Worm (Caenorhabditis elegans) whole organism, L3 larva: Measurements from ENCODE around the gene mcm-3.

ENCODE experiments used
- R02D3.7 ChIP-seq: fragments of 150-350 bp; optimal IDR thresholded peaks from 2 replicates; lab custom pipeline; 2014; ENCODE audit warnings: missing biosample characterization, missing genetic modification characterization
- ZK546.5 ChIP-seq: sonication (generic microtip); optimal IDR thresholded peaks from 2 replicates; lab custom pipeline; 2017; ENCODE audit warnings: missing biosample characterization, missing genetic modification characterization
- aly-2 ChIP-seq: fragments of 150-350 bp; optimal IDR thresholded peaks from 2 replicates; lab custom pipeline; 2014; ENCODE audit warnings: missing biosample characterization, missing genetic modification characterization
- ama-1 ChIP-seq: fragments of 150-350 bp; optimal IDR thresholded peaks from 2 replicates; lab custom pipeline; 2018
- ceh-16 ChIP-seq: sonication (generic microtip); optimal IDR thresholded peaks from 2 replicates; lab custom pipeline; 2017; ENCODE audit warnings: missing biosample characterization, missing genetic modification characterization
- ceh-82 ChIP-seq: fragments of 150-350 bp; optimal IDR thresholded peaks from 2 replicates; lab custom pipeline; 2014; ENCODE audit warnings: missing biosample characterization, missing genetic modification characterization
- ceh-9 ChIP-seq: sonication (generic microtip); optimal IDR thresholded peaks from 2 replicates; lab custom pipeline; 2018; ENCODE audit warnings: missing biosample characterization, missing genetic modification characterization
- daf-12 ChIP-seq: fragments of 150-350 bp; optimal IDR thresholded peaks from 2 replicates; lab custom pipeline; 2014; ENCODE audit warnings: missing biosample characterization, missing genetic modification reagents, missing genetic modification characterization
- egl-27 ChIP-seq: sonication (generic microtip); optimal IDR thresholded peaks from 4 replicates; lab custom pipeline; 2017; ENCODE audit warnings: missing biosample characterization, missing genetic modification reagents, missing genetic modification characterization
- egl-5 ChIP-seq: fragments of 150-350 bp; optimal IDR thresholded peaks from 2 replicates; lab custom pipeline; 2017; ENCODE audit warnings: missing biosample characterization, missing genetic modification reagents, missing genetic modification characterization, inconsistent platforms
- elt-1 ChIP-seq: fragments of 150-350 bp; optimal IDR thresholded peaks from 2 replicates; lab custom pipeline; 2014; ENCODE audit warnings: missing biosample characterization, missing genetic modification characterization
- elt-2 ChIP-seq: sonication (generic microtip); optimal IDR thresholded peaks from 2 replicates; lab custom pipeline; 2016; ENCODE audit warnings: missing genetic modification reagents, mild to moderate bottlenecking, missing genetic modification characterization, missing compliant biosample characterization
- elt-3 ChIP-seq, 3 experiments: fragments of 150-350 bp in 1 of 3; sonication (generic microtip) in 2 of 3; optimal IDR thresholded peaks; 2 replicates in 2 of 3; 4 replicates in 1 of 3; lab custom pipeline; 2014 to 2017; ENCODE audit warnings: missing biosample characterization in 3 of 3, missing genetic modification characterization in 3 of 3
- eor-1 ChIP-seq, 2 experiments: fragments of 150-350 bp; optimal IDR thresholded peaks; 2 replicates each; lab custom pipeline; 2014 to 2018; ENCODE audit warnings: missing biosample characterization in 2 of 2, missing genetic modification characterization in 2 of 2
- fkh-10 ChIP-seq: sonication (generic microtip); optimal IDR thresholded peaks from 2 replicates; lab custom pipeline; 2017; ENCODE audit warnings: missing biosample characterization, missing genetic modification reagents, missing genetic modification characterization
- fkh-2 ChIP-seq: fragments of 150-350 bp; optimal IDR thresholded peaks from 2 replicates; lab custom pipeline; 2014; ENCODE audit warnings: missing biosample characterization, missing genetic modification reagents, missing genetic modification characterization
- fos-1 ChIP-seq: fragments of 150-350 bp; optimal IDR thresholded peaks from 2 replicates; lab custom pipeline; 2014; ENCODE audit warnings: missing biosample characterization, missing genetic modification characterization
- hmg-11 ChIP-seq: sonication (generic microtip); optimal IDR thresholded peaks from 2 replicates; lab custom pipeline; 2016; ENCODE audit warnings: missing genetic modification characterization, missing compliant biosample characterization
- jun-1 ChIP-seq: fragments of 150-350 bp; optimal IDR thresholded peaks from 2 replicates; lab custom pipeline; 2014; ENCODE audit warnings: missing biosample characterization, missing genetic modification reagents, missing genetic modification characterization
- lin-15B ChIP-seq: fragments of 150-350 bp; optimal IDR thresholded peaks from 2 replicates; lab custom pipeline; 2014; ENCODE audit warnings: missing biosample characterization, missing genetic modification characterization
- lin-39 ChIP-seq: fragments of 150-350 bp; optimal IDR thresholded peaks from 2 replicates; lab custom pipeline; 2018; ENCODE audit warnings: missing biosample characterization, missing genetic modification reagents, missing genetic modification characterization
- lsy-12 ChIP-seq: sonication (generic microtip); optimal IDR thresholded peaks from 2 replicates; lab custom pipeline; 2016; ENCODE audit warnings: mild to moderate bottlenecking, missing genetic modification characterization, missing compliant biosample characterization
- mdl-1 ChIP-seq: fragments of 150-350 bp; optimal IDR thresholded peaks from 2 replicates; lab custom pipeline; 2014; ENCODE audit warnings: missing biosample characterization, missing genetic modification characterization
- nfya-1 ChIP-seq: sonication (generic microtip); optimal IDR thresholded peaks from 2 replicates; lab custom pipeline; 2017; ENCODE audit warnings: missing genetic modification characterization, mild to moderate bottlenecking, missing compliant biosample characterization, antibody characterized with exemption, moderate library complexity; ENCODE audit not compliant: insufficient read depth
- nhr-11 ChIP-seq: fragments of 150-350 bp; optimal IDR thresholded peaks from 2 replicates; lab custom pipeline; 2014; ENCODE audit warnings: missing biosample characterization, missing genetic modification characterization
- nhr-12 ChIP-seq: fragments of 150-350 bp; optimal IDR thresholded peaks from 2 replicates; lab custom pipeline; 2014; ENCODE audit warnings: missing biosample characterization, missing genetic modification characterization
- nhr-23 ChIP-seq: fragments of 150-350 bp; optimal IDR thresholded peaks from 2 replicates; lab custom pipeline; 2014; ENCODE audit warnings: missing biosample characterization, missing genetic modification reagents, missing genetic modification characterization
- nhr-237 ChIP-seq: fragments of 150-350 bp; optimal IDR thresholded peaks from 2 replicates; lab custom pipeline; 2014; ENCODE audit warnings: missing biosample characterization, missing genetic modification characterization
- nhr-25 ChIP-seq: sonication (generic microtip); optimal IDR thresholded peaks from 2 replicates; lab custom pipeline; 2017; ENCODE audit warnings: missing biosample characterization, missing genetic modification characterization
- nhr-28 ChIP-seq: fragments of 150-350 bp; optimal IDR thresholded peaks from 2 replicates; lab custom pipeline; 2014; ENCODE audit warnings: missing biosample characterization, missing genetic modification characterization
- nhr-43 ChIP-seq: sonication (generic microtip); optimal IDR thresholded peaks from 2 replicates; lab custom pipeline; 2016; ENCODE audit warnings: mild to moderate bottlenecking, missing genetic modification characterization, missing compliant biosample characterization; ENCODE audit not compliant: poor library complexity, severe bottlenecking
- nhr-67 ChIP-seq: fragments of 150-350 bp; optimal IDR thresholded peaks from 2 replicates; lab custom pipeline; 2014; ENCODE audit warnings: missing biosample characterization, missing genetic modification characterization
- nhr-76 ChIP-seq: fragments of 150-350 bp; sonication (generic microtip); optimal IDR thresholded peaks from 5 replicates; lab custom pipeline; 2014; ENCODE audit warnings: missing biosample characterization, missing genetic modification characterization
- nhr-77 ChIP-seq: fragments of 150-350 bp; optimal IDR thresholded peaks from 2 replicates; lab custom pipeline; 2014; ENCODE audit warnings: missing biosample characterization, missing genetic modification characterization
- pha-4 ChIP-seq: fragments of 150-350 bp; optimal IDR thresholded peaks from 2 replicates; lab custom pipeline; 2014; ENCODE audit warnings: missing biosample characterization, missing genetic modification reagents, missing genetic modification characterization
- sea-2 ChIP-seq: fragments of 150-350 bp; sonication (generic microtip); optimal IDR thresholded peaks from 4 replicates; lab custom pipeline; 2014; ENCODE audit warnings: missing biosample characterization, missing genetic modification reagents, missing genetic modification characterization
- skn-1 ChIP-seq: fragments of 150-350 bp; optimal IDR thresholded peaks from 2 replicates; lab custom pipeline; 2014; ENCODE audit warnings: missing biosample characterization, missing genetic modification characterization
- snpc-4 ChIP-seq: fragments of 150-350 bp; optimal IDR thresholded peaks from 2 replicates; lab custom pipeline; 2014; ENCODE audit warnings: missing biosample characterization, missing genetic modification characterization
- tbx-2 ChIP-seq: sonication (generic microtip); optimal IDR thresholded peaks from 2 replicates; lab custom pipeline; 2016; ENCODE audit warnings: mild to moderate bottlenecking, missing genetic modification characterization, missing compliant biosample characterization
- unc-39 ChIP-seq: sonication (generic microtip); optimal IDR thresholded peaks from 4 replicates; lab custom pipeline; 2017; ENCODE audit warnings: missing biosample characterization, missing genetic modification characterization
- unc-62 ChIP-seq: fragments of 150-350 bp; sonication (generic microtip); optimal IDR thresholded peaks from 4 replicates; lab custom pipeline; 2014; ENCODE audit warnings: missing biosample characterization, missing genetic modification reagents, missing genetic modification characterization
- zag-1 ChIP-seq: fragments of 150-350 bp; optimal IDR thresholded peaks from 2 replicates; lab custom pipeline; 2014; ENCODE audit warnings: missing biosample characterization, missing genetic modification characterization
- ztf-11 ChIP-seq: fragments of 150-350 bp; optimal IDR thresholded peaks from 2 replicates; lab custom pipeline; 2014; ENCODE audit warnings: missing biosample characterization, missing genetic modification characterization
- ztf-4 ChIP-seq: fragments of 150-350 bp; optimal IDR thresholded peaks from 2 replicates; lab custom pipeline; 2014; ENCODE audit warnings: missing biosample characterization, missing genetic modification characterization

The mcm-3 gene

ce11 chrV:15074907-15075306 is 15.5 kb upstream of the mcm-3 start:
- TF ChIP-seq ceh-82 (no peak), tbx-2 (no peak), nhr-25 (tag; lab: Kevin White, UChicago) (no peak), nhr-77 (tag; lab: Kevin White, UChicago) (no peak), lin-15B (peak; percentile 30), elt-1 (tag; lab: Kevin White, UChicago) (no peak), snpc-4 (no peak), aly-2 (tag; lab: Kevin White, UChicago) (no peak), lin-39 (tag; lab: Kevin White, UChicago) (peak; percentile 78), ceh-16 (tag; lab: Kevin White, UChicago) (no peak), elt-2 (tag; lab: Kevin White, UChicago) (no peak), nhr-11 (tag; lab: Kevin White, UChicago) (no peak), ztf-11 (no peak), fkh-2 (tag; lab: Kevin White, UChicago) (no peak), ZK546.5 (no peak), unc-62 (GFP tag; lab: Kevin White, UChicago) (no peak), ceh-9 (no peak), nhr-43 (tag; lab: Kevin White, UChicago) (no peak), elt-3 (tag; optimal IDR thresholded peaks at IDR 0.05; lab: Kevin White, UChicago) (no peak), skn-1 (tag; lab: Kevin White, UChicago) (no peak), fos-1 (no peak), sea-2 (no peak), zag-1 (tag; lab: Kevin White, UChicago) (no peak), jun-1 (no peak), nhr-237 (tag; lab: Kevin White, UChicago) (no peak), egl-5 (tag; lab: Kevin White, UChicago) (peak; percentile 19), ztf-4 (tag; lab: Kevin White, UChicago) (no peak), R02D3.7 (tag; lab: Kevin White, UChicago) (no peak), egl-27 (tag; lab: Kevin White, UChicago) (no peak), nhr-28 (no peak), lsy-12 (tag; lab: Kevin White, UChicago) (no peak), nhr-76 (tag; lab: Kevin White, UChicago) (no peak), unc-39 (tag; lab: Kevin White, UChicago) (no peak), daf-12 (tag; lab: Kevin White, UChicago) (no peak), fkh-10 (GFP tag; lab: Kevin White, UChicago) (peak; percentile 26), pha-4 (tag; lab: Kevin White, UChicago) (no peak), nfya-1 (tag; lab: Kevin White, UChicago) (peak; percentile 51), mdl-1 (tag; lab: Kevin White, UChicago) (no peak), nhr-23 (no peak), ama-1 (lab: Kevin White, UChicago) (no peak), nhr-67 (no peak), nhr-12 (no peak), eor-1 (tag; optimal IDR thresholded peaks at IDR 0.05; lab: Kevin White, UChicago) (no peak), hmg-11 (tag; lab: Kevin White, UChicago) (no peak)

- TF ChIP-seq R02D3.7 (tag; lab: Kevin White, UChicago), result no peak
- TF ChIP-seq pha-4 (tag; lab: Kevin White, UChicago), result no peak
- peak; percentile 78 for TF ChIP-seq egl-5 (tag; lab: Kevin White, UChicago)
- TF ChIP-seq nfya-1 (tag; lab: Kevin White, UChicago), result peak; percentile 6
These were observed 13.3 kb upstream of the mcm-3 start for ce11 chrV:15072738-15073137.
